Fruit fly (Drosophila melanogaster): ENCODE results near the gene CG9919.
A peak's percentile ranks its signal among the peaks of the same experiment; 100 is the strongest.

CG9919 gene

DNA sequence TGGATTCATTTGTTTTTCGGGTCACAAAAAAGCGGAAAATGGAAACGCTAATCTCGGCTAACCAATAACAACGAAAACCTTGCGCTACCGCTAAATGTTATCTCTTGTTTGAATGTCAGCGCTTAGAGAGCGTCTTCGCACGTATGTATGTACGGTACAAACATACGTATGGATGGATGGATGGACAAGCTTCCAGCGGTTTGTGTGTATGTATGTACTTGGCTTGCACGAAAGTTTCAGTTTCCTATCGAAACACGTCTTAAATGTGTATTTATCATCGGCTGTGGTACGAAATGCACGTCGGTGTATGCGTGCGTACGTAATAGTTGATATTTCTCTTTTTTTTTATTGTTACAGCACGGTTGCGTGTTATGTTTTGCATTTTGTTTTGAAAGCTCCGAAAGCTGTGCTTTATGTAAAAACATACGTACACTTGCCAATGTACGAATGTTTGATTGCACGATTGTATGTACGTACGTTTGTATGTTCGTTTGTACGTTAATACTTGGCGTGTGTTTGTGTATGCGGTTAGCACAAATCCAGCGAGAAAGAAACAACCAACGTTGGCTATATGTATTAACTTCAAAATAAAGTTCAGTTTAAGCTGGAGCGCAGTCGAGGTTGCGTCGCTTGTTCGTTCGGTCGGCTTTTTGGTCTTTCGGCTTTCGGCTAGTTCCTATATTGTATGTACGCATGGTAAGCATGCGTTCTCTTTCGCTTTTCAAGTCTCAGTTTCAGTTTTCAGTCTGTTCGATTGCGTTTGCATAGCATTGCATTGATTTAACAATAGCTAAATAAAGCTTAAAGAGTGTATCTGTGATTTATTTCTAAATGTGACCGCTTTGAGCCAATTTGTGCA is 42.2 kb upstream of the CG9919 start, which contains the start of gene Fur2:
Gene Fur2 (plus strand): TSS at position 595 of the 859 bp plus-strand sequence.
- TF ChIP-seq ss (GFP tag; optimal IDR thresholded peaks at IDR 0.05) (peak; percentile 46 to 83), CG8319 (GFP tag; optimal IDR thresholded peaks at IDR 0.05) (no peak), CG6808 (GFP tag; optimal IDR thresholded peaks at IDR 0.05) (peak; percentile 25), fkh (GFP tag; optimal IDR thresholded peaks at IDR 0.05) (no peak), CG11762 (GFP tag; optimal IDR thresholded peaks at IDR 0.05; ENCODE audit: insufficient read depth) (no peak), vri (GFP tag; optimal IDR thresholded peaks at IDR 0.05) (peak; percentile 61), CG6163 (GFP tag; IDR thresholded peaks at IDR 0.05) (no peak), salr (GFP tag; optimal IDR thresholded peaks at IDR 0.05) (no peak), CG15336 (GFP tag; IDR thresholded peaks at IDR 0.05) (peak; percentile 37; the same call in 1 of the 2 replicates), Sox14 (GFP tag; optimal IDR thresholded peaks at IDR 0.05) (no peak), fd59A (GFP tag; optimal IDR thresholded peaks at IDR 0.05) (no peak), CG6276 (GFP tag; optimal IDR thresholded peaks at IDR 0.05) (peak; percentile 61), cyc (GFP tag; optimal IDR thresholded peaks at IDR 0.05) (no peak), Met (GFP tag; optimal IDR thresholded peaks at IDR 0.05) (no peak), CG8119 (GFP tag; IDR thresholded peaks at IDR 0.05) (peak; percentile 50; the same call in 1 of the 3 replicates)

DNA sequence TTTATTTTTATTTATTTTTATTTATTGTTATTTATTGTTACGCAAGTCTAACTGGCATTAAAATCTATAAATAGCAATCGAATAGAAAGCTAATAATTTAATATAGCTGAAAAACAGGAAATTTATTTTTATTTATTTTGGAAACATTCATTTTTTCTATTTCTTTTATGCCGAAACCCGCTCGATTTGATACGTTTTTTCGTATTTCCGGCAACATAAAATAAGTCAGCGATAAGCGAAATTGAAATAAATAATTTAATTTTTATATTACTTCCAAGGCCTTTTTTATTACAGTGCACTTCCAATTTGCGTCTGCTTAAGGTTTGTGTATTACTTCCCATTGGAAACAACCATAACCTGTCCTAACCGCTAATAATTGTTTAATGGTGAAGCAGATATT is 41.4 kb upstream of the CG9919 start:
- TF ChIP-seq esn (GFP tag; optimal IDR thresholded peaks at IDR 0.05) (peak; percentile 29), dac (GFP tag; optimal IDR thresholded peaks at IDR 0.05) (no peak), CG3032 (tag; optimal IDR thresholded peaks at IDR 0.05) (peak; percentile 27), lz (GFP tag; optimal IDR thresholded peaks at IDR 0.05) (peak; percentile 0), cyc (GFP tag; optimal IDR thresholded peaks at IDR 0.05) (peak; percentile 5), ss (GFP tag; optimal IDR thresholded peaks at IDR 0.05) (no peak), Hr4 (GFP tag; optimal IDR thresholded peaks at IDR 0.05) (peak; percentile 46), CG1621 (tag; optimal IDR thresholded peaks at IDR 0.05) (no peak), CG8119 (GFP tag; IDR thresholded peaks at IDR 0.05) (no peak; the same call in 2 of the 3 replicates), CG8319 (GFP tag; optimal IDR thresholded peaks at IDR 0.05) (no peak), vri (GFP tag; optimal IDR thresholded peaks at IDR 0.05) (no peak), Hr39 (GFP tag; optimal IDR thresholded peaks at IDR 0.05) (no peak), CG11294 (GFP tag; IDR thresholded peaks at IDR 0.05) (no peak), Met (GFP tag; optimal IDR thresholded peaks at IDR 0.05) (peak; percentile 51), topi (GFP tag; optimal IDR thresholded peaks at IDR 0.05) (peak; percentile 53), Sox102F (GFP tag; optimal IDR thresholded peaks at IDR 0.05) (peak; percentile 54), achi (GFP tag; optimal IDR thresholded peaks at IDR 0.05) (no peak), Sox14 (GFP tag; optimal IDR thresholded peaks at IDR 0.05) (peak; percentile 23), CG9139 (GFP tag; optimal IDR thresholded peaks at IDR 0.05) (no peak), Eip78C (GFP tag) (peak; percentile 85), acj6 (GFP tag; optimal IDR thresholded peaks at IDR 0.05) (peak; percentile 39), svp (GFP tag) (no peak), CG10631 (GFP tag; optimal IDR thresholded peaks at IDR 0.05) (peak; percentile 46), salr (GFP tag; optimal IDR thresholded peaks at IDR 0.05) (no peak), Gug (GFP tag; IDR thresholded peaks at IDR 0.05) (no peak), CG4318 (GFP tag; optimal IDR thresholded peaks at IDR 0.05) (peak; percentile 34)

DNA sequence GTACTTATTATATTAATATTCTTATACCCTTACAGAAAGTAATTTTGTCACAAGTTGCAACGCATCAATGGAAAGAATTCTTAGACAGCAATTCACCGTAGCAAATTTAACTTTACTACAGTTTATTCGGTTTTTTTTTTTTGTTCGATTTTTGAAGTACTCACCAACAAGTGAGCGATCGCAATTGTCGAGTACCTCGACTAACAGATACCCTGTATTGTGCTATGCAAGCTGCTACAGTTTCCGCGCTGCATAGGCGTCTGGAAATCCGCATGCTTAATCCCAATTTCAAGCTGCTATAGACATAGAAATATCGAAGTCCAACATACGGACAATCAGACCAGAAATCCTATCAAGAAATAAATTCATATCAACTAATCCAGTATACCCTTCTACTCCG is 38.0 kb upstream of the CG9919 start:
- TF ChIP-seq CG9139 (GFP tag; optimal IDR thresholded peaks at IDR 0.05) (no peak), Ets21C (GFP tag; optimal IDR thresholded peaks at IDR 0.05) (no peak), eg (GFP tag; IDR thresholded peaks at IDR 0.05) (no peak), Hr38 (GFP tag; optimal IDR thresholded peaks at IDR 0.05) (no peak), CG11902 (GFP tag; optimal IDR thresholded peaks at IDR 0.05) (no peak), CG11762 (GFP tag; optimal IDR thresholded peaks at IDR 0.05; ENCODE audit: insufficient read depth) (no peak), Blimp-1 (GFP tag; optimal IDR thresholded peaks at IDR 0.05) (no peak), topi (GFP tag; optimal IDR thresholded peaks at IDR 0.05) (no peak)
